Worm (Caenorhabditis elegans): ENCODE measurements around the gene ire-1.

- no peak for TF ChIP-seq drap-1 (GFP tag; optimal IDR thresholded peaks at IDR 0.05)
- TF ChIP-seq tbx-8 (GFP tag; optimal IDR thresholded peaks at IDR 0.05): no peak
- TF ChIP-seq bed-3 (GFP tag; optimal IDR thresholded peaks at IDR 0.05): no peak
- TF ChIP-seq elt-1 (tag; optimal IDR thresholded peaks at IDR 0.05; ENCODE audit: borderline replicate concordance, insufficient read depth): no peak
- TF ChIP-seq ztf-11 (tag; optimal IDR thresholded peaks at IDR 0.05): no peak
- no peak for TF ChIP-seq ham-2 (GFP tag; optimal IDR thresholded peaks at IDR 0.05)
- TF ChIP-seq unc-62 (GFP tag; optimal IDR thresholded peaks at IDR 0.05): no peak
- TF ChIP-seq lin-13 (tag; optimal IDR thresholded peaks at IDR 0.05): no peak
- TF ChIP-seq lsy-2 (tag; optimal IDR thresholded peaks at IDR 0.05): no peak
- TF ChIP-seq elt-3 (tag; optimal IDR thresholded peaks at IDR 0.05): no peak
Measured at ce11 chrII:8126617-8127016, 1.9 kb upstream of the ire-1 start.
